Worm (Caenorhabditis elegans): ENCODE measurements around the gene ugt-16.

ce11 chrV:12876708-12877107 lies 51.9 kb downstream of the ugt-16 start:
- no peak for TF ChIP-seq sea-1 (GFP tag; conservative IDR thresholded peaks at IDR 0.05)
- no peak for TF ChIP-seq flt-1 (GFP tag; IDR thresholded peaks at IDR 0.05)
- no peak for TF ChIP-seq scrt-1 (GFP tag; IDR thresholded peaks at IDR 0.05)
- no peak for TF ChIP-seq ama-1 (optimal IDR thresholded peaks at IDR 0.05)
- no peak for TF ChIP-seq hmbx-1 (tag; optimal IDR thresholded peaks at IDR 0.05)
- TF ChIP-seq tra-4 (tag; optimal IDR thresholded peaks at IDR 0.05): no peak
- TF ChIP-seq ceh-36 (tag; optimal IDR thresholded peaks at IDR 0.05): no peak
- TF ChIP-seq hmg-4 (GFP tag; optimal IDR thresholded peaks at IDR 0.05): no peak
- no peak for TF ChIP-seq F13C5.2 (tag; optimal IDR thresholded peaks at IDR 0.05)
- no peak for TF ChIP-seq aly-1 (tag; optimal IDR thresholded peaks at IDR 0.05)
- TF ChIP-seq ets-7 (tag; optimal IDR thresholded peaks at IDR 0.05): no peak
- TF ChIP-seq ceh-13 (GFP tag; optimal IDR thresholded peaks at IDR 0.05): no peak
- TF ChIP-seq hnd-1 (tag; optimal IDR thresholded peaks at IDR 0.05): no peak
